ENCODE assay signal across 4 worm cellular contexts in genomic region chrIV:2388949-2389495, ce11.
TF ChIP-seq lines count a peak whose summit lies in the region.

Gene trap-3 (plus strand): TSS chrIV:2389445.

TF ChIP-seq in whole organism, L2 larva, 48 proteins besides CTCF, POLR2A, EP300 and RAD21 (continued from another document):
- TF ChIP-seq nhr-129 (tag; optimal IDR thresholded peaks at IDR 0.05; lab: Kevin White, UChicago) (peak; percentile 95), dmd-4 (tag; optimal IDR thresholded peaks at IDR 0.05; lab: Kevin White, UChicago) (no peak), fos-1 (tag; optimal IDR thresholded peaks at IDR 0.05; lab: Kevin White, UChicago) (peak; percentile 84), ztf-1 (GFP tag; conservative IDR thresholded peaks at IDR 0.05; lab: Robert Waterston, UW) (no peak), unc-39 (tag; optimal IDR thresholded peaks at IDR 0.05; lab: Kevin White, UChicago) (no peak), ztf-4 (tag; optimal IDR thresholded peaks at IDR 0.05; lab: Kevin White, UChicago) (peak; percentile 85), alr-1 (tag; optimal IDR thresholded peaks at IDR 0.05; lab: Kevin White, UChicago) (no peak), lin-39 (tag; optimal IDR thresholded peaks at IDR 0.05; lab: Kevin White, UChicago) (peak; percentile 26), unc-55 (GFP tag; optimal IDR thresholded peaks at IDR 0.05; lab: Kevin White, UChicago) (peak; percentile 97), nhr-237 (tag; optimal IDR thresholded peaks at IDR 0.05; lab: Kevin White, UChicago) (peak; percentile 8), sma-3 (GFP tag; optimal IDR thresholded peaks at IDR 0.05; lab: Kevin White, UChicago) (peak; percentile 98), nhr-6 (tag; optimal IDR thresholded peaks at IDR 0.05; lab: Kevin White, UChicago) (peak; percentile 87), zag-1 (tag; optimal IDR thresholded peaks at IDR 0.05; lab: Kevin White, UChicago) (peak; percentile 89), mab-5 (tag; optimal IDR thresholded peaks at IDR 0.05; lab: Kevin White, UChicago) (peak; percentile 54), F13H6.1 (tag; optimal IDR thresholded peaks at IDR 0.05; lab: Kevin White, UChicago) (peak; percentile 97), mdl-1 (tag; optimal IDR thresholded peaks at IDR 0.05; lab: Kevin White, UChicago) (peak; percentile 56 to 86), elt-1 (tag; optimal IDR thresholded peaks at IDR 0.05; lab: Kevin White, UChicago) (no peak), aly-2 (tag; optimal IDR thresholded peaks at IDR 0.05; lab: Kevin White, UChicago) (no peak), Y55F3AM.14 (GFP tag; optimal IDR thresholded peaks at IDR 0.05; lab: Kevin White, UChicago) (peak; percentile 91), snpc-4 (tag; optimal IDR thresholded peaks at IDR 0.05; lab: Kevin White, UChicago) (peak; percentile 82), ceh-16 (tag; optimal IDR thresholded peaks at IDR 0.05; lab: Kevin White, UChicago) (peak; percentile 76), ZK546.5 (tag; optimal IDR thresholded peaks at IDR 0.05; lab: Kevin White, UChicago) (peak; percentile 67), lin-13 (GFP tag; optimal IDR thresholded peaks at IDR 0.05; lab: Kevin White, UChicago) (peak; percentile 96), ama-1 (optimal IDR thresholded peaks at IDR 0.05; lab: Kevin White, UChicago) (no peak), nhr-11 (tag; optimal IDR thresholded peaks at IDR 0.05; lab: Kevin White, UChicago) (peak; percentile 27), ztf-11 (tag; optimal IDR thresholded peaks at IDR 0.05; lab: Kevin White, UChicago) (peak; percentile 12)

TF ChIP-seq in whole organism, L4 larva, 104 proteins besides CTCF, POLR2A, EP300 and RAD21 (continued from another document and continues in another):
- no peak for TF ChIP-seq tag-97 (GFP tag; IDR thresholded peaks at IDR 0.05; lab: Robert Waterston, UW)
- TF ChIP-seq zfp-3 (GFP tag; conservative IDR thresholded peaks at IDR 0.05; lab: Robert Waterston, UW): peak; percentile 95
- peak; percentile 87 for TF ChIP-seq pha-4 (GFP tag; IDR thresholded peaks at IDR 0.05; lab: Robert Waterston, UW)
- TF ChIP-seq pha-4 (tag; optimal IDR thresholded peaks at IDR 0.05; lab: Kevin White, UChicago): no peak
- TF ChIP-seq egl-27 (tag; optimal IDR thresholded peaks at IDR 0.05; lab: Kevin White, UChicago): no peak
- no peak for TF ChIP-seq ceh-62 (tag; optimal IDR thresholded peaks at IDR 0.05; lab: Kevin White, UChicago)
- TF ChIP-seq ztf-11 (tag; optimal IDR thresholded peaks at IDR 0.05; lab: Kevin White, UChicago): no peak
- peak; percentile 98 for TF ChIP-seq hlh-11 (tag; optimal IDR thresholded peaks at IDR 0.05; lab: Kevin White, UChicago)
- TF ChIP-seq ceh-44 (GFP tag; IDR thresholded peaks at IDR 0.05; lab: Robert Waterston, UW): peak; percentile 80; the same call in 1 of the 2 replicates
- peak; percentile 38 for TF ChIP-seq nhr-111 (GFP tag; optimal IDR thresholded peaks at IDR 0.05; lab: Kevin White, UChicago)
- peak; percentile 86 for TF ChIP-seq saeg-2 (GFP tag; IDR thresholded peaks at IDR 0.05; lab: Robert Waterston, UW)
- TF ChIP-seq daf-16 (GFP tag; optimal IDR thresholded peaks at IDR 0.05; lab: Kevin White, UChicago): peak; percentile 72 to 88
- peak; percentile 76 for TF ChIP-seq daf-16 (tag; optimal IDR thresholded peaks at IDR 0.05; lab: Kevin White, UChicago)
- TF ChIP-seq ctbp-1 (GFP tag; IDR thresholded peaks at IDR 0.05; lab: Robert Waterston, UW): peak; percentile 94
- TF ChIP-seq daf-8 (GFP tag; IDR thresholded peaks at IDR 0.05; lab: Robert Waterston, UW): peak; percentile 64; the same call in 1 of the 2 replicates
- TF ChIP-seq F37D6.2 (tag; optimal IDR thresholded peaks at IDR 0.05; lab: Kevin White, UChicago): peak; percentile 89
- peak; percentile 80; the same call in 1 of the 2 replicates for TF ChIP-seq nhr-41 (GFP tag; IDR thresholded peaks at IDR 0.05; lab: Robert Waterston, UW)
- TF ChIP-seq aly-2 (tag; optimal IDR thresholded peaks at IDR 0.05; lab: Kevin White, UChicago): no peak
- TF ChIP-seq gei-8 (GFP tag; optimal IDR thresholded peaks at IDR 0.05; lab: Kevin White, UChicago): peak; percentile 60
- TF ChIP-seq sdz-12 (GFP tag; optimal IDR thresholded peaks at IDR 0.05; lab: Kevin White, UChicago): peak; percentile 10
- TF ChIP-seq nhr-25 (tag; optimal IDR thresholded peaks at IDR 0.05; lab: Kevin White, UChicago; ENCODE audit: borderline replicate concordance, insufficient read depth): peak; percentile 96
- peak; percentile 95 for TF ChIP-seq ceh-20 (GFP tag; IDR thresholded peaks at IDR 0.05; lab: Robert Waterston, UW)
- TF ChIP-seq nhr-76 (tag; optimal IDR thresholded peaks at IDR 0.05; lab: Kevin White, UChicago): no peak
- TF ChIP-seq R02D3.7 (tag; optimal IDR thresholded peaks at IDR 0.05; lab: Kevin White, UChicago): no peak
- TF ChIP-seq nhr-6 (tag; optimal IDR thresholded peaks at IDR 0.05; lab: Kevin White, UChicago): peak; percentile 80
- peak; percentile 86 for TF ChIP-seq F49E8.2 (tag; optimal IDR thresholded peaks at IDR 0.05; lab: Kevin White, UChicago; ENCODE audit: borderline replicate concordance)
- peak; percentile 94 for TF ChIP-seq dmd-9 (GFP tag; IDR thresholded peaks at IDR 0.05; lab: Robert Waterston, UW)
- peak; percentile 91 for TF ChIP-seq F10B5.3 (tag; optimal IDR thresholded peaks at IDR 0.05; lab: Kevin White, UChicago)
- TF ChIP-seq spr-1 (tag; optimal IDR thresholded peaks at IDR 0.05; lab: Kevin White, UChicago): peak; percentile 95
- peak; percentile 98 for TF ChIP-seq lin-38 (GFP tag; IDR thresholded peaks at IDR 0.05; lab: Robert Waterston, UW)
- no peak for TF ChIP-seq unc-62 (GFP tag; optimal IDR thresholded peaks at IDR 0.05 in 1 of 2; lab: Kevin White, UChicago)
- no peak for TF ChIP-seq unc-62 (tag; optimal IDR thresholded peaks at IDR 0.05; lab: Kevin White, UChicago)
- peak; percentile 91 to 97 for TF ChIP-seq lsy-2 (tag; optimal IDR thresholded peaks at IDR 0.05; lab: Kevin White, UChicago)
- peak; percentile 92 for TF ChIP-seq zfp-2 (tag; optimal IDR thresholded peaks at IDR 0.05; lab: Kevin White, UChicago)
- peak; percentile 94 for TF ChIP-seq T20F7.1 (GFP tag; optimal IDR thresholded peaks at IDR 0.05; lab: Kevin White, UChicago)
- no peak for TF ChIP-seq zip-11 (GFP tag; IDR thresholded peaks at IDR 0.05; lab: Robert Waterston, UW)

TF ChIP-seq in whole organism, late embryonic, 69 proteins besides CTCF, POLR2A, EP300 and RAD21 (continued from another document and continues in another):
- no peak for TF ChIP-seq pha-2 (tag; optimal IDR thresholded peaks at IDR 0.05; lab: Kevin White, UChicago)
- TF ChIP-seq hlh-13 (GFP tag; optimal IDR thresholded peaks at IDR 0.05; lab: Kevin White, UChicago): no peak
- peak; percentile 99 for TF ChIP-seq nfya-1 (tag; optimal IDR thresholded peaks at IDR 0.05; lab: Kevin White, UChicago)
- TF ChIP-seq syd-9 (tag; optimal IDR thresholded peaks at IDR 0.05; lab: Kevin White, UChicago): peak; percentile 71
- TF ChIP-seq hlh-15 (tag; optimal IDR thresholded peaks at IDR 0.05; lab: Kevin White, UChicago): no peak
- no peak for TF ChIP-seq nhr-11 (tag; optimal IDR thresholded peaks at IDR 0.05; lab: Kevin White, UChicago)
- no peak for TF ChIP-seq Y22D7AL.16 (tag; optimal IDR thresholded peaks at IDR 0.05; lab: Kevin White, UChicago)
- no peak for TF ChIP-seq elt-4 (tag; optimal IDR thresholded peaks at IDR 0.05; lab: Kevin White, UChicago)
- peak; percentile 84 for TF ChIP-seq ceh-31 (tag; optimal IDR thresholded peaks at IDR 0.05; lab: Kevin White, UChicago)
- no peak for TF ChIP-seq mec-3 (tag; optimal IDR thresholded peaks at IDR 0.05; lab: Kevin White, UChicago; ENCODE audit: borderline replicate concordance)
- peak; percentile 92 for TF ChIP-seq ref-2 (tag; optimal IDR thresholded peaks at IDR 0.05; lab: Kevin White, UChicago)
- peak; percentile 84 for TF ChIP-seq ceh-18 (tag; optimal IDR thresholded peaks at IDR 0.05; lab: Kevin White, UChicago)
- no peak for TF ChIP-seq ceh-19 (GFP tag; optimal IDR thresholded peaks at IDR 0.05; lab: Kevin White, UChicago)
- TF ChIP-seq rnt-1 (tag; optimal IDR thresholded peaks at IDR 0.05; lab: Kevin White, UChicago): peak; percentile 99
- no peak for TF ChIP-seq npax-4 (tag; optimal IDR thresholded peaks at IDR 0.05; lab: Kevin White, UChicago)
- no peak for TF ChIP-seq ceh-45 (GFP tag; IDR thresholded peaks at IDR 0.05; lab: Robert Waterston, UW)
- peak; percentile 87 for TF ChIP-seq ceh-34 (tag; optimal IDR thresholded peaks at IDR 0.05; lab: Kevin White, UChicago)
- peak; percentile 77 for TF ChIP-seq elt-2 (tag; optimal IDR thresholded peaks at IDR 0.05; lab: Kevin White, UChicago)
- no peak for TF ChIP-seq gmeb-2 (tag; optimal IDR thresholded peaks at IDR 0.05; lab: Kevin White, UChicago)
- peak; percentile 56 for TF ChIP-seq ceh-14 (tag; optimal IDR thresholded peaks at IDR 0.05; lab: Kevin White, UChicago)
- peak; percentile 17 for TF ChIP-seq hlh-8 (tag; optimal IDR thresholded peaks at IDR 0.05; lab: Kevin White, UChicago)
- peak; percentile 81 for TF ChIP-seq tbx-2 (tag; optimal IDR thresholded peaks at IDR 0.05; lab: Kevin White, UChicago)
- TF ChIP-seq ceh-9 (tag; optimal IDR thresholded peaks at IDR 0.05; lab: Kevin White, UChicago): no peak
- no peak for TF ChIP-seq T23F11.4 (GFP tag; optimal IDR thresholded peaks at IDR 0.05; lab: Kevin White, UChicago)
- peak; percentile 45 for TF ChIP-seq ceh-48 (tag; optimal IDR thresholded peaks at IDR 0.05; lab: Kevin White, UChicago)
- TF ChIP-seq unc-42 (tag; optimal IDR thresholded peaks at IDR 0.05; lab: Kevin White, UChicago): peak; percentile 54
- peak; percentile 51 for TF ChIP-seq ahr-1 (tag; optimal IDR thresholded peaks at IDR 0.05; lab: Kevin White, UChicago)
- peak; percentile 84 for TF ChIP-seq hlh-30 (tag; optimal IDR thresholded peaks at IDR 0.05; lab: Kevin White, UChicago; ENCODE audit: insufficient read depth)
- TF ChIP-seq odd-2 (tag; optimal IDR thresholded peaks at IDR 0.05; lab: Kevin White, UChicago): no peak
- peak; percentile 43 for TF ChIP-seq sdc-2 (tag; optimal IDR thresholded peaks at IDR 0.05; lab: Kevin White, UChicago)
- no peak for TF ChIP-seq ceh-22 (tag; optimal IDR thresholded peaks at IDR 0.05; lab: Kevin White, UChicago)
- TF ChIP-seq ceh-24 (tag; optimal IDR thresholded peaks at IDR 0.05; lab: Kevin White, UChicago): no peak
- TF ChIP-seq unc-3 (GFP tag; conservative IDR thresholded peaks at IDR 0.05; lab: Robert Waterston, UW): peak; percentile 34; the same call in 1 of the 2 replicates
- TF ChIP-seq unc-3 (tag; optimal IDR thresholded peaks at IDR 0.05; lab: Kevin White, UChicago): peak; percentile 28
- peak; percentile 33 for TF ChIP-seq eyg-1 (tag; optimal IDR thresholded peaks at IDR 0.05; lab: Kevin White, UChicago)
- TF ChIP-seq pat-9 (tag; optimal IDR thresholded peaks at IDR 0.05; lab: Kevin White, UChicago): peak; percentile 16
- TF ChIP-seq ama-1 (optimal IDR thresholded peaks at IDR 0.05; lab: Kevin White, UChicago): no peak
- peak; percentile 15 for TF ChIP-seq ceh-2 (tag; optimal IDR thresholded peaks at IDR 0.05; lab: Kevin White, UChicago)
- peak; percentile 80 for TF ChIP-seq ceh-30 (tag; optimal IDR thresholded peaks at IDR 0.05; lab: Kevin White, UChicago)
- TF ChIP-seq zip-5 (tag; optimal IDR thresholded peaks at IDR 0.05; lab: Kevin White, UChicago): peak; percentile 37

TF ChIP-seq in whole organism, mixed stage, embryonic, 35 proteins besides CTCF, POLR2A, EP300 and RAD21 (continued from another document):
- peak; percentile 72 for TF ChIP-seq unc-120 (tag; optimal IDR thresholded peaks at IDR 0.05; lab: Kevin White, UChicago; ENCODE audit: poor library complexity, severe bottlenecking)
- no peak for TF ChIP-seq lin-32 (GFP tag; optimal IDR thresholded peaks at IDR 0.05; lab: Kevin White, UChicago)
- peak; percentile 53 for TF ChIP-seq elt-3 (tag; optimal IDR thresholded peaks at IDR 0.05; lab: Kevin White, UChicago)
- TF ChIP-seq nhr-12 (tag; optimal IDR thresholded peaks at IDR 0.05; lab: Kevin White, UChicago): peak; percentile 76
- peak; percentile 78 for TF ChIP-seq cnd-1 (tag; optimal IDR thresholded peaks at IDR 0.05; lab: Kevin White, UChicago)
